Worm (Caenorhabditis elegans): ENCODE results near the gene C09G5.14.

C09G5.14 gene

DNA sequence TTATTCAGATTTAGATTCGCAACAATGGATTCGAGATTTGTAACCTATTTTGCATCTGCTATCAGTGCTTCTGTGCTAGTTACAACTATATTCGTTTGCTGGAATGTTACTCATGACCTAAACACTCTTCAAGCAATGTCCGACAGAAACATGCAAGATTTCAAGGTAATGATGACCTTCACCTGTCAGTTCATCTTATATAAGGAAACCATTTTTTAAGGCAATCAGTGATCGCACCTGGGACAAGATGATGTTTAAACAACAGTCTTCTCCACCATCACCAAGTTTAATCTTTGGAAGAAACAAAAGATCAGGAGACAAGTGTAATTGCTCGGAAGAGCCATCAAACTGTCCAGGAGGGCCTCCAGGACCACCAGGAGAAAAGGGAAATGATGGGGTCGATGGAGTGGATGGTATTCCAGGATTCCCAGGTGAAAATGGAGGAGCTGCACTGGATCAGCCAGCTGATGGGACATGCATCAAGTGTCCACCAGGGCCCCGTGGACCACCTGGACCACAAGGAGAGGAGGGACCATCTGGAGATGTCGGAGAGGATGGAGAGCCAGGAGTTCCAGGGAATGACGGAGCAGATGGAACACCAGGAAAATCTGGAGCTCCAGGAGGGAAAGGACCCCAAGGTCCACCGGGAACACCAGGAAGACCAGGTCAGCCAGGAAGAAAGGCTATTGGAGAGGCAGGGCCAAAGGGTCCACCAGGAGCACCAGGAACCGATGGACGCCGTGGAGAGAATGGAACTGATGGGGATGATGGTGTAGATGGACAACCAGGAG is 19.2 kb downstream of the C09G5.14 start, which contains the start of gene col-79:
Gene col-79, plus strand, starts transcription at position 20 of the 791 bp plus-strand sequence.
- no peak for TF ChIP-seq unc-55 (GFP tag; optimal IDR thresholded peaks at IDR 0.05)
- no peak for TF ChIP-seq nhr-237 (tag; optimal IDR thresholded peaks at IDR 0.05)
- TF ChIP-seq lin-11 (tag; optimal IDR thresholded peaks at IDR 0.05), result no peak
- TF ChIP-seq nhr-12 (tag; optimal IDR thresholded peaks at IDR 0.05), result no peak
- TF ChIP-seq zag-1 (tag; optimal IDR thresholded peaks at IDR 0.05), result no peak
- TF ChIP-seq nhr-25 (tag; optimal IDR thresholded peaks at IDR 0.05), result peak; percentile 40
- TF ChIP-seq mab-5 (tag; optimal IDR thresholded peaks at IDR 0.05), result no peak
- no peak for TF ChIP-seq gmeb-1 (tag; optimal IDR thresholded peaks at IDR 0.05)
- peak; percentile 9 for TF ChIP-seq sma-9 (GFP tag; optimal IDR thresholded peaks at IDR 0.05)
- no peak for TF ChIP-seq sma-9 (tag; optimal IDR thresholded peaks at IDR 0.05)

DNA sequence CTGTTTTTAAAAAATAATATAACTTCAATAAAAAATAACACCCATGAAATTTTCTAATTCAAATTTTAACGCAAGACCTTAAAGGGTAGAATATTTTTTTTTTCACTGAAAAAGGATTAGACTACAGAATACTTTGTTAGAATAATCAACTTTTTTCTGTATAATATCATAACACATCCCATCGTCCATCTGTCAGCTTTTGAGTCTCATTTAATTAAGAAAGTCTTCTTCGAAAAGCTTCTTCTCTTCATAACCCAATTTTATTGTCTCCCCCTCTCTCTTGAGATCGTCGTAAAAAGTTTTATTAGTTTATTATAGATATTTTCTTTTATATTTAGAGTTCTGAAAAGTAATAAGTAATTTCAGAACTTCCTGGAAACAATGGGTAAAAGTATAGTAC is 26.9 kb downstream of the C09G5.14 start:
- TF ChIP-seq fos-1 (tag; optimal IDR thresholded peaks at IDR 0.05), result no peak

DNA sequence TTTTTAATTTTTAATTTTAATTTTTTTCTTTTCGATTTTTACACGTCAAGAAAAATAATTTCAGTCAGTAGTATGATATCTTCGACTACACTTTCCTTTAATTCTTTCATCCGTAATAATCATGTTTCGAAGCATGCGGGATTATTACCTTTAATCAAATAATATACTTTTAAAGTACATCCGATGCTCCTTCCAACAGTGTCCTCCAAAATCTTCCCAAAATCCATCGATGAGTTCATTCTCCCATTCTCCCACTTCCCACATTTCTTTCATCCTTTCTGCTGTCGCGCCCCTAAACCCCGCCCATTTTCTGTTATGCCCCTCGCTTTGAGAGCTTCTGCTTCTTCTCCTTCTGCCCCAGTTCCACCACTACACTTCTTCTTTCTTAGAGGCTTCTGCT is 28.3 kb downstream of the C09G5.14 start, which contains the start of gene lgc-57:
Gene lgc-57, plus strand, starts transcription at position 301 of the 400 bp plus-strand sequence.
- TF ChIP-seq nhr-6 (tag; optimal IDR thresholded peaks at IDR 0.05), result no peak
- TF ChIP-seq nhr-23 (tag; optimal IDR thresholded peaks at IDR 0.05), result no peak
- TF ChIP-seq nhr-25 (tag; optimal IDR thresholded peaks at IDR 0.05), result no peak

DNA sequence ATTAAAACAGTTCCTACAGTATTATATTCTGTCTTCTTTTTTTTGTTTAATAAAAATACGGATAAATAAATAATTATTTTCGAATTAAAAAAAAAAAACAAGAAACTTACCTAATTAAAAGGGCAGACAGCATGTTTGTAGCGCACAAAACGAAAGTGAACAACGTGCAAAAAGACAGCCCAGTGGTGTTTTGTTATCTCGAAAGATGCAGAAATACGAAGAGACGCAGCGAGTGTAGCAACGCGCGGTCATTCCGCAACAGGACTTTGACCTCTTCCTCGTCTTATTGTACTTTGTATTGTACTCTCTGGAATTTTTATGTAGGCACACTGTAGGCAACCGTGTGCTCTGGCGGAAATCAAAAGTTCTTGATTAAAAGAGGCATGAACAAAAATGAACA is 29.3 kb downstream of the C09G5.14 start, which contains the start of gene gbh-1:
Gene gbh-1, minus strand, starts transcription at position 149 of the 400 bp plus-strand sequence.
- peak; percentile 19 for TF ChIP-seq fos-1 (tag; optimal IDR thresholded peaks at IDR 0.05)
- TF ChIP-seq mdl-1 (tag; optimal IDR thresholded peaks at IDR 0.05), result peak in 1 of 2 experiments; percentile 6
- TF ChIP-seq crh-2 (tag; optimal IDR thresholded peaks at IDR 0.05), result peak; percentile 28
- TF ChIP-seq blmp-1 (tag; optimal IDR thresholded peaks at IDR 0.05; ENCODE audit: insufficient read depth), result peak; percentile 50
- no peak for TF ChIP-seq elt-3 (tag; optimal IDR thresholded peaks at IDR 0.05)
- no peak for TF ChIP-seq sem-4 (tag; optimal IDR thresholded peaks at IDR 0.05)

DNA sequence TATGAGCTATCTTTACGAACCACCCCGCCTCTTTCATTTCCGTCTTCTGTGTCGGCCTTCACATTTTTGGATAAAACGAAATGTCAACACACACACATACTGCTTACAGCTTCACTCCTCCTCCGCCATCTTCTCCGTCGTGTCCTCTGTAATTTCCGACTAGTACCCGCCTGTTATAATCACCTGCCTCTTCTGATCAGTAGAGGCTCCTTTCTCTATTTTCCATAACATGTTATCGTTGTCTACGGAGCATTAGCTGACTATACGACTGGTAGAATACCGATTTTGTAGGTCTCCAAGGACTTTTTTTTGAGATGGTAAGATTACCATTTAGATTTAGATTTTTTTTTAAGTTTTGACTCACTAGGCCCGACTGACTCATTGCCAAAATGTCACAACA is 38.0 kb downstream of the C09G5.14 start:
- TF ChIP-seq sem-4 (tag; optimal IDR thresholded peaks at IDR 0.05) (no peak), nhr-237 (tag; optimal IDR thresholded peaks at IDR 0.05) (no peak), snpc-4 (tag; optimal IDR thresholded peaks at IDR 0.05) (no peak), elt-1 (tag; optimal IDR thresholded peaks at IDR 0.05) (no peak), Y55F3AM.14 (GFP tag; optimal IDR thresholded peaks at IDR 0.05) (no peak), unc-62 (GFP tag; optimal IDR thresholded peaks at IDR 0.05) (no peak), ZK546.5 (tag; optimal IDR thresholded peaks at IDR 0.05) (no peak), zag-1 (tag; optimal IDR thresholded peaks at IDR 0.05) (no peak), nhr-11 (tag; optimal IDR thresholded peaks at IDR 0.05) (no peak), nhr-6 (tag; optimal IDR thresholded peaks at IDR 0.05) (no peak), nhr-21 (tag; optimal IDR thresholded peaks at IDR 0.05) (no peak), elt-3 (tag; optimal IDR thresholded peaks at IDR 0.05) (no peak), dmd-4 (tag; optimal IDR thresholded peaks at IDR 0.05) (no peak), mbf-1 (tag; optimal IDR thresholded peaks at IDR 0.05) (no peak), blmp-1 (tag; optimal IDR thresholded peaks at IDR 0.05; ENCODE audit: insufficient read depth) (no peak), egl-27 (tag; optimal IDR thresholded peaks at IDR 0.05) (no peak), ztf-11 (tag; optimal IDR thresholded peaks at IDR 0.05) (no peak)

DNA sequence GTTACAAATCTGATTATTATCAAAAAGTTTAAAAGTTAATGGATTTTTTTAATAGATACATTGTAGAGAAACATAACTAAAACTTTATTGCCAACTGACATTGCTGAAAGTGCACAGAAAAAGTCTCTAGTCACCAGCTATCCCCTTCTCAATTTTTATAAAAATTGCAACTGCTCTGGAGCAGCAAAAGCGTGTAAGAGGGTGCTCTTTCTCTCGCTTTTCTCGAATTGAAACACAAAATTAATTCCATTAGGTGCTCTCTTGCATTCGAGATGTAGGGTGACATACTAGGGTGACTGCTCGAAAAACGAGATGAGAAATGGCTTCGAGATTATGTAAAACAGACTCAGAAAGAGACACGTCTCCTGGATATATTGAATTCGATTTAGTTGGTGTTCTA is 42.4 kb downstream of the C09G5.14 start:
- no peak for TF ChIP-seq crh-2 (tag; optimal IDR thresholded peaks at IDR 0.05)
- TF ChIP-seq blmp-1 (tag; optimal IDR thresholded peaks at IDR 0.05; ENCODE audit: insufficient read depth), result no peak
- TF ChIP-seq ceh-16 (tag; optimal IDR thresholded peaks at IDR 0.05), result no peak
- TF ChIP-seq R02D3.7 (tag; optimal IDR thresholded peaks at IDR 0.05), result no peak
- TF ChIP-seq C34F6.9 (tag; optimal IDR thresholded peaks at IDR 0.05), result no peak
- no peak for TF ChIP-seq sem-4 (tag; optimal IDR thresholded peaks at IDR 0.05)
- TF ChIP-seq nhr-129 (tag; optimal IDR thresholded peaks at IDR 0.05), result no peak
- no peak for TF ChIP-seq elt-1 (tag; optimal IDR thresholded peaks at IDR 0.05)

All from whole organism, L2 larva.